Worm (Caenorhabditis elegans): ENCODE measurements around the gene cpg-24.

Gene cpg-24

ce11 chrIV:1679227-1679626, 47.5 kb downstream of the cpg-24 start:
- no peak for TF ChIP-seq ztf-23 (GFP tag; IDR thresholded peaks at IDR 0.05)
- no peak for TF ChIP-seq klf-2 (GFP tag; conservative IDR thresholded peaks at IDR 0.05)
- TF ChIP-seq tab-1 (GFP tag; IDR thresholded peaks at IDR 0.05), result no peak
- TF ChIP-seq flt-1 (GFP tag; IDR thresholded peaks at IDR 0.05), result no peak
- no peak for TF ChIP-seq T22C8.4 (GFP tag; IDR thresholded peaks at IDR 0.05)
- no peak for TF ChIP-seq cog-1 (tag; optimal IDR thresholded peaks at IDR 0.05)
- TF ChIP-seq ref-1 (GFP tag; conservative IDR thresholded peaks at IDR 0.05), result no peak
- TF ChIP-seq med-1 (GFP tag; optimal IDR thresholded peaks at IDR 0.05; ENCODE audit: insufficient read depth), result no peak
- TF ChIP-seq ztf-29 (GFP tag; IDR thresholded peaks at IDR 0.05), result no peak

ce11 chrIV:1682066-1682465, 50.3 kb downstream of the cpg-24 start, which contains the start of gene Y41D4B.24:
TSS of gene Y41D4B.24 (minus strand) at chrIV:1682166.
- TF ChIP-seq flt-1 (GFP tag; IDR thresholded peaks at IDR 0.05) (no peak), tab-1 (GFP tag; IDR thresholded peaks at IDR 0.05) (no peak), ztf-29 (GFP tag; IDR thresholded peaks at IDR 0.05) (no peak), ref-1 (GFP tag; conservative IDR thresholded peaks at IDR 0.05) (no peak), med-1 (GFP tag; optimal IDR thresholded peaks at IDR 0.05; ENCODE audit: insufficient read depth) (no peak), klf-2 (GFP tag; conservative IDR thresholded peaks at IDR 0.05) (no peak), ztf-23 (GFP tag; IDR thresholded peaks at IDR 0.05) (no peak), T22C8.4 (GFP tag; IDR thresholded peaks at IDR 0.05) (no peak), cog-1 (tag; optimal IDR thresholded peaks at IDR 0.05) (no peak)
